Fruit fly (Drosophila melanogaster) whole organism, embryonic: Measurements from ENCODE around the gene CG14356.

Experiments
- Blimp-1 ChIP-seq: fragments of 200-800 bp; sonication (Bioruptor generic); optimal IDR thresholded peaks from 3 replicates; lab custom pipeline; 2018; ENCODE audit warnings: missing biosample characterization, missing genetic modification characterization, mild to moderate bottlenecking, moderate library complexity, missing genetic modification reagents
- CG42726 ChIP-seq: fragments of 200-800 bp; sonication (Bioruptor generic); IDR thresholded peaks from 2 replicates; pipeline ENCODE4 v1.3.6; 2022; ENCODE audit warnings: missing biosample characterization, missing genetic modification characterization; ENCODE audit not compliant: partially characterized antibody

DNA sequence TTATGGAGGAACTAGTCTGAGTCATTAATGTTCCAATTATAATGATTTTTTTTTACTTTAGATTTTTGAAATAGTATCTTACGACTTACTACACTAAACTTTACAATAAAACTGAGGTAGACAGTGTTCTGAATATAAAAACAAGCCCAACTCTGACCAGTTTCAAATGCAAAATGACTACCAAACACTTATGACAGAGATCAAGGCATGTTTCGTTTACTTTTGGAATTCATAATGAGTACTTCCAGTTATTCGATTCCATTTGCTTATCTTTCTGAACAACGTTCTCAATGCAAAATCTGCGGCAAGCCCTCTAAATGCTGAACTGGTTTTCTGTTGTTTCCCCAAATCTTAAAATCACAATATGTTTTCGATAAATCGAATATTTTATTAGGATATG lies 20.0 kb upstream of the CG14356 start, which contains the start of gene CG14355:
- TF ChIP-seq CG42726 (GFP tag; lab: Robert Waterston, UW), result no peak
- TF ChIP-seq Blimp-1, result no peak
